Fruit fly (Drosophila melanogaster): ENCODE results near the gene CG1523.

DNA sequence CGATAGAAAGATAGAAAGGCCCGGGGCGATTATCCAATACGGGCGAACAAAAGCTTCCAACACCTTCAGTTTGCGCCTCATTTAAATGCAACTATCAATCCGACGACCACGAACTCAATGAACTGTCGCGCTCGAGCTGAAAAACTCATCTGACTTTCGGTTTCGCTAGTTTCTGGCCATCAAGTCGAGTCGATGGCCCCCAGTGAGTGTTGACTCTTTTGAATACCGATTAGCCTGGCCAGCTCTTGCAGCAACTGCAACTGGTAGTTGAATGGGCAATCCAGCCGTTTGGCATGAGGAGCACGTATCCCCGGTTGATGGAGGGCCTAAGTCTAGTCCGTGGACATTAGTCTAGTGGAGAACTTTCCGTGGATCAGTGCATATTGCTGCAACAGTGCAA lies 7.8 kb upstream of the CG1523 start:
- TF ChIP-seq CTCF (optimal IDR thresholded peaks at IDR 0.05) (no peak), CG8478 (optimal IDR thresholded peaks at IDR 0.05) (no peak)
